Worm (Caenorhabditis elegans): ENCODE measurements around the gene cuc-1.

Gene cuc-1

DNA sequence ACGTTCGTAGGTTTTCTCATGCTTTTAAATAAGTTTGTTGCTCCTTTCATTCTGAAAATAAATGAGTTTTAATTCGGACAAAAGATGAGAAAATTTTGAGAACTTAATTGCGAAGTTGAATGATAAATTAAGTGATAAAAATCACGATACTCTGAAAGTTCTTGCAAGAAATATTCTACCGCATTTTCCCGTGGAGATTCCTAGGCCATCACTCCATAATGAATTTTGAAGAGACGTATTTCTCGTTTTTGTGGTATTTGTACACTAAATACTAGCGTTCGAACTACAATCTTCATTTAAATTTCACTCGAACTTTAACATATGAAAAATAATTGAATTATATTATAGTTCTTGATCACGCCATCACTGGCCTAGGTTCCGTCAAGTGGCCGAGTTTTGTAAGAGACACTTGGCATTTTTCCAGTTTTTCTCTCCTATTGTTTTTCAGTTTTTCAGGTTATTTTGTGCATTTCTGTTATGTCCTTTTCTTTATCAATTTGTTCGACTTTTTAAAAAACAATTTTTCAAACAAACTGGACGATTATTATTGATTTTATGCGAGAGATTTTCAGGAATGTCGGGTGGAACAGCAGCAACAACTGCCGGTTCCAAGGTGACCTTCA, 2.3 kb downstream of the cuc-1 start, which contains the start of the genes coq-5 and ufm-1:
TSS of gene coq-5 (minus strand) at position 51 of the 623 bp plus-strand sequence.
TSS of gene ufm-1 (plus strand) at position 573 of the 623 bp plus-strand sequence.
- TF ChIP-seq ces-1 (GFP tag; optimal IDR thresholded peaks at IDR 0.05) (peak; percentile 10), ceh-43 (GFP tag; optimal IDR thresholded peaks at IDR 0.05) (no peak), nhr-76 (tag; optimal IDR thresholded peaks at IDR 0.05) (no peak), cnd-1 (tag; optimal IDR thresholded peaks at IDR 0.05) (no peak)

DNA sequence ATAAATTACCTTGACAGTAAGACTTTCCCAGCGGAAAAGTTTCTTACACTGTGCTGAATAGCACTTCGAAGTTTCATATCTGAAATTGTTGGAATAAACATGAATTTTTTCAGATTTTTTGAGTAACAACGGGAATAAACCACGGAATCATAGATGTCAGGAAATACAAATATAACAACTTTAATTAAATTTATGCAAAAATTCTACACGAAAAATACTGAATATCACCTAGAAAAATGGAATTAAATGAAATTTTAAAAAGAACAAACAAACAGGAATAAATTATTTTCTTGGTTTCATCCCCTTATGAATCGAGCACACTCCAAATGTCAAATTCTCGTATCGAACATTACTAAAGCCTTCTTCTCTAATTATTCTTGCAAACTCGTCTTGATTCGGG, 3.6 kb downstream of the cuc-1 start, which contains the start of gene tag-307:
TSS of gene tag-307 (minus strand) at position 101 of the 400 bp plus-strand sequence.
- TF ChIP-seq flh-1 (GFP tag; optimal IDR thresholded peaks at IDR 0.05) = no peak
- TF ChIP-seq bed-3 (GFP tag; optimal IDR thresholded peaks at IDR 0.05) = no peak
- no peak for TF ChIP-seq lin-13 (tag; optimal IDR thresholded peaks at IDR 0.05)
- no peak for TF ChIP-seq nhr-12 (tag; optimal IDR thresholded peaks at IDR 0.05)
- no peak for TF ChIP-seq ceh-43 (GFP tag; optimal IDR thresholded peaks at IDR 0.05)
- no peak for TF ChIP-seq sptf-1 (tag; optimal IDR thresholded peaks at IDR 0.05)
- no peak for TF ChIP-seq drap-1 (GFP tag; optimal IDR thresholded peaks at IDR 0.05)
- no peak for TF ChIP-seq elt-1 (tag; optimal IDR thresholded peaks at IDR 0.05; ENCODE audit: borderline replicate concordance, insufficient read depth)
- TF ChIP-seq ztf-11 (tag; optimal IDR thresholded peaks at IDR 0.05) = no peak
- TF ChIP-seq nhr-2 (tag; optimal IDR thresholded peaks at IDR 0.05) = no peak
- no peak for TF ChIP-seq mab-5 (tag; optimal IDR thresholded peaks at IDR 0.05)
- TF ChIP-seq M03D4.4 (tag; optimal IDR thresholded peaks at IDR 0.05) = no peak

DNA sequence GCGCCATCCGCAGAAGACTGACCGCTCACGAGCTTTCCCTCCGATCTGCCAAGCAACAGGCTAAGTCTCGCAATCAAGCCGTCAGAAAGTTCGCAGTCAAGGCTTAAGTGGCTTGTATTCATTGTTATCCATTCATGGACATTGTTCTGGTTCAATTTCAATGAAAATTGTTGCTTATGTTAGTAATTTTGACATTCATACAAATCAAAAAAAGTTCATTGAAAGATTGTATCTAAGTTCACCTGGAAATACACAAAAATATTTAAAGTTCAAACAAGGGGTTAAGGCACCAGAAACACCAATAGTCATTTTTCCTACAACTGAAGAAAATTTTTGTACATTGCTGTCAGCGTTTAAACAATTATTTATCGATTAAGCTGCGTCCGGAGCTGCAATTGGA, 5.3 kb downstream of the cuc-1 start:
- TF ChIP-seq drap-1 (GFP tag; optimal IDR thresholded peaks at IDR 0.05) (no peak), lsy-2 (tag; optimal IDR thresholded peaks at IDR 0.05) (no peak), mab-5 (tag; optimal IDR thresholded peaks at IDR 0.05) (no peak), ztf-11 (tag; optimal IDR thresholded peaks at IDR 0.05) (no peak), nhr-28 (tag; optimal IDR thresholded peaks at IDR 0.05) (no peak), nhr-237 (tag; optimal IDR thresholded peaks at IDR 0.05) (no peak), unc-39 (tag; optimal IDR thresholded peaks at IDR 0.05) (no peak)

DNA sequence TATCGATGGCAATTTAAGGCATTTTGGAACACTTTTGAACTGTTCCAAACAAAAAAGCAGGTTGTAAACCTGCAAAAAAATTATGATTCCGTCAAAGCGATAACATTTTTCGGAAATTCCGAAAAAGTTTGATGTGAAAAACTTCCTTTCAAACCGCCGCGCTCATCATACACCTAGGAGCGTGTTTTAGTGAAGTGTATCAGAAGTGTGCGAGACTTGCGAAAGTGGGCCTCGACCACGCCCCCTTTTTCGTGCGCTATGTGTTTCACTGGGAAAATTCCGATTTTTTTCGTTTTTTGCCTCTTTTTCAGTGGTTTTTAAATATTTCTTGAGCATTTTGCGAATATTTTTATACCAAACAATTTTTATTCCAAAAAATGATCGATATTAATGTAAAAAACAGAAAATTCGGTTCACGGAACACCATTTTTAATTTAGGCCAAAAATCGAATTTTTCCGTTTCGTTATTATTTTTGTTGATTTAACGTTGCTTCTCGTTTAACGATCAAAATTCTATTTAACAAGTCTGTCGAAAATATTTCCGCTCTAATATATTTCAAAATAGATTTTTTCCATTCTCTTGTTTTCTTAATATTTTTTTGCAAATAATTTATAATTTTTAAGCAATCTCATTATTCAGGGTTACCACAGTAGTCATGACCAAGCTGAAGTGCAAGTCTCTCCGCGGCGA, 6.1 kb downstream of the cuc-1 start, which contains the start of gene rpl-35:
TSS of gene rpl-35 (plus strand) at position 641 of the 691 bp plus-strand sequence.
- peak; percentile 46 for TF ChIP-seq sem-2 (GFP tag; optimal IDR thresholded peaks at IDR 0.05)
- peak; percentile 85 for TF ChIP-seq nhr-28 (tag; optimal IDR thresholded peaks at IDR 0.05)
- TF ChIP-seq ceh-83 (GFP tag; optimal IDR thresholded peaks at IDR 0.05) = peak; percentile 80
- TF ChIP-seq cnd-1 (tag; optimal IDR thresholded peaks at IDR 0.05) = peak; percentile 91
- TF ChIP-seq lin-13 (tag; optimal IDR thresholded peaks at IDR 0.05) = peak; percentile 100
- peak; percentile 78 for TF ChIP-seq ham-2 (GFP tag; optimal IDR thresholded peaks at IDR 0.05)
- peak; percentile 76 for TF ChIP-seq bed-3 (GFP tag; optimal IDR thresholded peaks at IDR 0.05)
- TF ChIP-seq tbx-8 (GFP tag; optimal IDR thresholded peaks at IDR 0.05) = peak; percentile 85
- TF ChIP-seq unc-120 (tag; optimal IDR thresholded peaks at IDR 0.05; ENCODE audit: poor library complexity, severe bottlenecking) = peak; percentile 95
- TF ChIP-seq mab-5 (tag; optimal IDR thresholded peaks at IDR 0.05) = peak; percentile 66
- peak; percentile 2 for TF ChIP-seq zip-8 (tag; optimal IDR thresholded peaks at IDR 0.05)
- peak; percentile 100 for TF ChIP-seq mep-1 (tag; optimal IDR thresholded peaks at IDR 0.05)
- peak; percentile 97 for TF ChIP-seq ceh-39 (tag; optimal IDR thresholded peaks at IDR 0.05)
- peak; percentile 92 for TF ChIP-seq ztf-11 (tag; optimal IDR thresholded peaks at IDR 0.05)
- TF ChIP-seq ces-1 (GFP tag; optimal IDR thresholded peaks at IDR 0.05) = peak; percentile 96
- TF ChIP-seq blmp-1 (tag; optimal IDR thresholded peaks at IDR 0.05) = peak; percentile 84
- peak; percentile 79 for TF ChIP-seq hlh-1 (tag; optimal IDR thresholded peaks at IDR 0.05)
- TF ChIP-seq mls-2 (tag; optimal IDR thresholded peaks at IDR 0.05) = peak; percentile 91
- TF ChIP-seq snpc-4 (tag; optimal IDR thresholded peaks at IDR 0.05) = no peak
- peak; percentile 97 for TF ChIP-seq sptf-1 (tag; optimal IDR thresholded peaks at IDR 0.05)
- TF ChIP-seq drap-1 (GFP tag; optimal IDR thresholded peaks at IDR 0.05) = peak; percentile 95
- TF ChIP-seq lsy-2 (tag; optimal IDR thresholded peaks at IDR 0.05) = peak; percentile 95
- peak; percentile 70 for TF ChIP-seq elt-1 (tag; optimal IDR thresholded peaks at IDR 0.05; ENCODE audit: borderline replicate concordance, insufficient read depth)
- peak; percentile 99 for TF ChIP-seq pha-4 (tag; optimal IDR thresholded peaks at IDR 0.05)
- TF ChIP-seq flh-1 (GFP tag; optimal IDR thresholded peaks at IDR 0.05) = peak; percentile 44
- peak; percentile 91 for TF ChIP-seq unc-62 (GFP tag; optimal IDR thresholded peaks at IDR 0.05)
- peak; percentile 91 for TF ChIP-seq elt-3 (tag; optimal IDR thresholded peaks at IDR 0.05)
- TF ChIP-seq nhr-2 (tag; optimal IDR thresholded peaks at IDR 0.05) = peak; percentile 50
- TF ChIP-seq nhr-76 (tag; optimal IDR thresholded peaks at IDR 0.05) = peak; percentile 59
- TF ChIP-seq M03D4.4 (tag; optimal IDR thresholded peaks at IDR 0.05) = peak; percentile 92
- peak; percentile 72 for TF ChIP-seq unc-39 (tag; optimal IDR thresholded peaks at IDR 0.05)
- TF ChIP-seq nhr-12 (tag; optimal IDR thresholded peaks at IDR 0.05) = peak; percentile 78
- peak; percentile 99 for TF ChIP-seq nhr-237 (tag; optimal IDR thresholded peaks at IDR 0.05)
- peak; percentile 86 for TF ChIP-seq ceh-43 (GFP tag; optimal IDR thresholded peaks at IDR 0.05)
- TF ChIP-seq lin-32 (GFP tag; optimal IDR thresholded peaks at IDR 0.05) = peak; percentile 58

All from whole organism, mixed stage, embryonic.